Fruit fly (Drosophila melanogaster) whole organism, embryonic: Measurements from ENCODE around the gene CG33703.

ENCODE experiments used
- CG10654 ChIP-seq: fragments of 200-800 bp; sonication (Bioruptor generic); optimal IDR thresholded peaks from 2 replicates; lab custom pipeline; 2016; ENCODE audit warnings: missing biosample characterization, missing genetic modification characterization
- CG12769 ChIP-seq: fragments of 200-800 bp; sonication (Bioruptor generic); optimal IDR thresholded peaks from 2 replicates; lab custom pipeline; 2019; ENCODE audit warnings: missing biosample characterization, mild to moderate bottlenecking, missing genetic modification characterization, moderate library complexity
- CG13894 ChIP-seq: fragments of 200-800 bp; sonication (Bioruptor generic); optimal IDR thresholded peaks from 3 replicates; lab custom pipeline; 2018; ENCODE audit warnings: missing biosample characterization, mild to moderate bottlenecking, missing genetic modification characterization, moderate library complexity
- CG1529 ChIP-seq: fragments of 200-800 bp; sonication (Bioruptor generic); optimal IDR thresholded peaks from 3 replicates; lab custom pipeline; 2018; ENCODE audit warnings: missing biosample characterization, missing genetic modification characterization
- CG17802 ChIP-seq: fragments of 200-800 bp; sonication (Bioruptor generic); optimal IDR thresholded peaks from 2 replicates; lab custom pipeline; 2018; ENCODE audit warnings: missing biosample characterization, mild to moderate bottlenecking, missing genetic modification characterization, moderate library complexity
- CG3407 ChIP-seq: fragments of 200-800 bp; sonication (Bioruptor generic); optimal IDR thresholded peaks from 2 replicates; lab custom pipeline; 2018; ENCODE audit warnings: missing biosample characterization, mild to moderate bottlenecking, missing genetic modification characterization
- CG3847 ChIP-seq: fragments of 200-800 bp; sonication (Bioruptor generic); IDR thresholded peaks from 2 replicates; pipeline ENCODE4 v1.3.6; 2022; ENCODE audit warnings: missing biosample characterization, missing genetic modification characterization
- CG4328 ChIP-seq: fragments of 200-800 bp; sonication (Bioruptor generic); optimal IDR thresholded peaks from 3 replicates; lab custom pipeline; 2017; ENCODE audit warnings: missing biosample characterization, missing genetic modification reagents, missing genetic modification characterization
- CG6813 ChIP-seq: fragments of 200-800 bp; sonication (Bioruptor generic); optimal IDR thresholded peaks from 2 replicates; lab custom pipeline; 2017; ENCODE audit warnings: missing biosample characterization, missing genetic modification characterization, mild to moderate bottlenecking, moderate library complexity, missing genetic modification reagents
- CG6854 ChIP-seq: fragments of 200-800 bp; sonication (Bioruptor generic); optimal IDR thresholded peaks from 3 replicates; lab custom pipeline; 2017; ENCODE audit warnings: missing biosample characterization, mild to moderate bottlenecking, missing genetic modification characterization
- CG7745 ChIP-seq: fragments of 200-800 bp; sonication (Bioruptor generic); optimal IDR thresholded peaks from 2 replicates; lab custom pipeline; 2018; ENCODE audit warnings: missing biosample characterization, mild to moderate bottlenecking, missing genetic modification characterization, moderate library complexity
- CG8359 ChIP-seq: fragments of 200-800 bp; sonication (Bioruptor generic); optimal IDR thresholded peaks from 2 replicates; lab custom pipeline; 2017; ENCODE audit warnings: missing biosample characterization, mild to moderate bottlenecking, missing genetic modification characterization, borderline replicate concordance
- CG9609 ChIP-seq: fragments of 200-800 bp; sonication (Bioruptor generic); optimal IDR thresholded peaks from 3 replicates; lab custom pipeline; 2016; ENCODE audit warnings: missing biosample characterization, missing genetic modification characterization
- CoRest ChIP-seq: fragments of 200-800 bp; sonication (Bioruptor generic); optimal IDR thresholded peaks from 3 replicates; lab custom pipeline; 2018; ENCODE audit warnings: missing biosample characterization, mild to moderate bottlenecking, missing genetic modification characterization, moderate library complexity
- CrebB ChIP-seq: fragments of 200-800 bp; sonication (Bioruptor generic); optimal IDR thresholded peaks from 3 replicates; lab custom pipeline; 2018; ENCODE audit warnings: missing biosample characterization, mild to moderate bottlenecking, missing genetic modification characterization
- D ChIP-seq, 2 experiments: fragments of 200-800 bp in 1 of 2; fragments of >200 bp in 1 of 2; sonication (Bioruptor generic) in 1 of 2; optimal IDR thresholded peaks; 2 replicates in 1 of 2; 3 replicates in 1 of 2; lab custom pipeline; 2017; ENCODE audit warnings: mild to moderate bottlenecking in 1 of 2, missing biosample characterization in 1 of 2, missing genetic modification characterization in 1 of 2, missing genetic modification reagents in 1 of 2
- Dbx ChIP-seq: fragments of 200-800 bp; sonication (Bioruptor generic); IDR thresholded peaks from 3 replicates; pipeline ENCODE4 v1.3.6; 2022; ENCODE audit warnings: missing biosample characterization, missing genetic modification characterization
- Dll ChIP-seq: fragments of 200-800 bp; sonication (Bioruptor generic); IDR thresholded peaks from 4 replicates; pipeline ENCODE4 v1.3.6; 2022; ENCODE audit warnings: missing biosample characterization, missing genetic modification characterization; ENCODE audit not compliant: partially characterized antibody
- Eip74EF ChIP-seq, 2 experiments: fragments of 200-800 bp in 1 of 2; fragments of >200 bp in 1 of 2; sonication (Bioruptor generic) in 1 of 2; optimal IDR thresholded peaks; 2 replicates each; lab custom pipeline; 2017 to 2019; ENCODE audit warnings: missing biosample characterization in 2 of 2, missing genetic modification characterization in 2 of 2, mild to moderate bottlenecking in 1 of 2, moderate library complexity in 1 of 2
- Hsf ChIP-seq: fragments of 200-800 bp; sonication (Bioruptor generic); optimal IDR thresholded peaks from 3 replicates; lab custom pipeline; 2016; ENCODE audit warnings: missing biosample characterization, missing genetic modification characterization
- Jarid2 ChIP-seq: fragments of 200-800 bp; sonication (Bioruptor generic); optimal IDR thresholded peaks from 3 replicates; lab custom pipeline; 2017; ENCODE audit warnings: mild to moderate bottlenecking, missing biosample characterization, missing genetic modification reagents, missing genetic modification characterization
- Lim3 ChIP-seq: fragments of 200-800 bp; sonication (Bioruptor generic); IDR thresholded peaks from 2 replicates; pipeline ENCODE4 v1.3.6; 2022; ENCODE audit warnings: missing biosample characterization, missing genetic modification characterization
- MBD-R2 ChIP-seq: fragments of 200-800 bp; sonication (Bioruptor generic); IDR thresholded peaks from 2 replicates; pipeline ENCODE4 v1.3.6; 2022; ENCODE audit warnings: missing biosample characterization, missing genetic modification characterization
- Nf-YB ChIP-seq: fragments of 200-800 bp; sonication (Bioruptor generic); optimal IDR thresholded peaks from 3 replicates; lab custom pipeline; 2019; ENCODE audit warnings: missing biosample characterization, mild to moderate bottlenecking, missing genetic modification characterization, moderate library complexity
- Nf-YC ChIP-seq: fragments of 200-800 bp; optimal IDR thresholded peaks from 3 replicates; lab custom pipeline; 2019; ENCODE audit warnings: missing biosample characterization, mild to moderate bottlenecking, missing genetic modification characterization, moderate library complexity
- Side ChIP-seq: fragments of 200-800 bp; sonication (Bioruptor generic); optimal IDR thresholded peaks from 2 replicates; lab custom pipeline; 2016; ENCODE audit warnings: missing biosample characterization, missing genetic modification characterization
- Ssrp ChIP-seq: fragments of 200-800 bp; sonication (Bioruptor generic); optimal IDR thresholded peaks from 2 replicates; lab custom pipeline; 2018; ENCODE audit warnings: missing biosample characterization, mild to moderate bottlenecking, missing genetic modification characterization, moderate library complexity
- abd-A ChIP-seq: fragments of 200-800 bp; sonication (Bioruptor generic); optimal IDR thresholded peaks from 3 replicates; lab custom pipeline; 2019; ENCODE audit warnings: missing biosample characterization, mild to moderate bottlenecking, missing genetic modification characterization, moderate library complexity
- bowl ChIP-seq: fragments of 200-800 bp; sonication (Bioruptor generic); IDR thresholded peaks from 2 replicates; pipeline ENCODE4 v1.3.6; 2022; ENCODE audit warnings: missing biosample characterization, missing genetic modification characterization
- cg ChIP-seq: fragments of 200-800 bp; sonication (Bioruptor generic); optimal IDR thresholded peaks from 3 replicates; lab custom pipeline; 2019; ENCODE audit warnings: missing biosample characterization, mild to moderate bottlenecking, missing genetic modification characterization, moderate library complexity
- chn ChIP-seq: fragments of 200-800 bp; sonication (Bioruptor generic); optimal IDR thresholded peaks from 2 replicates; lab custom pipeline; 2016; ENCODE audit warnings: missing biosample characterization, missing genetic modification characterization
- crol ChIP-seq: fragments of 200-800 bp; sonication (Bioruptor generic); IDR thresholded peaks from 2 replicates; pipeline ENCODE4 v1.3.6; 2022; ENCODE audit warnings: missing biosample characterization, missing genetic modification characterization
- danr ChIP-seq: fragments of 200-800 bp; sonication (Bioruptor generic); IDR thresholded peaks from 2 replicates; pipeline ENCODE4 v1.3.6; 2022; ENCODE audit warnings: missing biosample characterization, missing genetic modification characterization
- dati ChIP-seq: fragments of 200-800 bp; sonication (Bioruptor generic); IDR thresholded peaks from 2 replicates; pipeline ENCODE4 v1.3.6; 2022; ENCODE audit warnings: missing biosample characterization, missing genetic modification characterization
- ftz-f1 ChIP-seq: fragments of 200-800 bp; sonication (Bioruptor generic); optimal IDR thresholded peaks from 2 replicates; lab custom pipeline; 2016; ENCODE audit warnings: missing biosample characterization, missing genetic modification characterization
- kni ChIP-seq: fragments of 200-800 bp; sonication (Bioruptor generic); optimal IDR thresholded peaks from 3 replicates; lab custom pipeline; 2017; ENCODE audit warnings: mild to moderate bottlenecking, missing biosample characterization, missing genetic modification reagents, missing genetic modification characterization
- lab ChIP-seq: fragments of 200-800 bp; sonication (Bioruptor generic); optimal IDR thresholded peaks from 3 replicates; lab custom pipeline; 2017; ENCODE audit warnings: missing biosample characterization, missing genetic modification characterization, mild to moderate bottlenecking, moderate library complexity, missing genetic modification reagents
- mirr ChIP-seq: fragments of 200-800 bp; sonication (Bioruptor generic); optimal IDR thresholded peaks from 3 replicates; lab custom pipeline; 2018; ENCODE audit warnings: missing biosample characterization, mild to moderate bottlenecking, missing genetic modification characterization
- oc ChIP-seq: fragments of 200-800 bp; sonication (Bioruptor generic); optimal IDR thresholded peaks from 2 replicates; lab custom pipeline; 2018; ENCODE audit warnings: missing biosample characterization, mild to moderate bottlenecking, missing genetic modification characterization, moderate library complexity
- onecut ChIP-seq: fragments of 200-800 bp; sonication (Bioruptor generic); IDR thresholded peaks from 2 replicates; pipeline ENCODE4 v1.3.6; 2022; ENCODE audit warnings: missing biosample characterization, missing genetic modification characterization
- pan ChIP-seq, 4 experiments: fragments of >200 bp in 3 of 4; fragments of 200-800 bp in 1 of 4; sonication (Bioruptor generic) in 1 of 4; optimal IDR thresholded peaks in 3 of 4; IDR thresholded peaks in 1 of 4; 2 replicates each; pipeline versions ENCODE4 v1.3.6 to Lab custom; 2017 to 2022; ENCODE audit warnings: missing biosample characterization in 2 of 4, missing genetic modification characterization in 2 of 4, mixed read lengths in 1 of 4
- pros ChIP-seq: fragments of 200-800 bp; sonication (Bioruptor generic); optimal IDR thresholded peaks from 3 replicates; lab custom pipeline; 2019; ENCODE audit warnings: missing biosample characterization, mild to moderate bottlenecking, missing genetic modification characterization, moderate library complexity
- sd ChIP-seq: fragments of 200-800 bp; sonication (Bioruptor generic); optimal IDR thresholded peaks from 3 replicates; lab custom pipeline; 2018; ENCODE audit warnings: missing biosample characterization, mild to moderate bottlenecking, missing genetic modification characterization, moderate library complexity
- tap ChIP-seq: fragments of 200-800 bp; optimal IDR thresholded peaks from 3 replicates; lab custom pipeline; 2019; ENCODE audit warnings: missing biosample characterization, mild to moderate bottlenecking, missing genetic modification characterization, moderate library complexity
- yki ChIP-seq: fragments of >200 bp; optimal IDR thresholded peaks from 3 replicates; lab custom pipeline; 2018
- z ChIP-seq: fragments of 200-800 bp; sonication (Bioruptor generic); IDR thresholded peaks from 3 replicates; pipeline ENCODE4 v1.3.6; 2022; ENCODE audit warnings: missing biosample characterization, missing genetic modification characterization
- zfh1 ChIP-seq: fragments of 200-800 bp; sonication (Bioruptor generic); IDR thresholded peaks from 3 replicates; pipeline ENCODE4 v1.3.6; 2022; ENCODE audit warnings: missing biosample characterization, missing genetic modification characterization
- zfh2 ChIP-seq: fragments of 200-800 bp; sonication (Bioruptor generic); optimal IDR thresholded peaks from 2 replicates; lab custom pipeline; 2016; ENCODE audit warnings: missing biosample characterization, missing genetic modification characterization

CG33703 gene

dm6 chr3L:9465652-9466244 lies 46.7 kb downstream of the CG33703 start (continued):
- TF ChIP-seq Jarid2: peak; percentile 13
- TF ChIP-seq pan (optimal IDR thresholded peaks at IDR 0.05; lab: Kevin White, UChicago): no peak
- TF ChIP-seq pan (GFP tag; optimal IDR thresholded peaks at IDR 0.05 in 1 of 2, IDR thresholded peaks at IDR 0.05 in 1 of 2): no peak
- no peak for TF ChIP-seq bowl (GFP tag; lab: Robert Waterston, UW)
- TF ChIP-seq Eip74EF (GFP tag; optimal IDR thresholded peaks at IDR 0.05; lab: Kevin White, UChicago): no peak
- TF ChIP-seq CG13894 (tag; lab: Kevin White, UChicago): peak; percentile 49
- TF ChIP-seq CG8359 (GFP tag; lab: Kevin White, UChicago): no peak
- peak; percentile 1 for TF ChIP-seq Side (GFP tag; lab: Kevin White, UChicago)
- peak; percentile 6 for TF ChIP-seq oc
- peak; percentile 51 for TF ChIP-seq sd (tag; lab: Kevin White, UChicago)
- TF ChIP-seq CG6813 (GFP tag; lab: Kevin White, UChicago): no peak
- TF ChIP-seq CG1529 (GFP tag; lab: Kevin White, UChicago): no peak
- TF ChIP-seq onecut: peak; percentile 15; the same call in 1 of the 2 replicates
- no peak for TF ChIP-seq ftz-f1
- TF ChIP-seq mirr (GFP tag; lab: Kevin White, UChicago): peak; percentile 70
- TF ChIP-seq Lim3 (GFP tag; lab: Robert Waterston, UW): no peak
- no peak for TF ChIP-seq CG6854 (GFP tag; lab: Kevin White, UChicago)
- no peak for TF ChIP-seq danr (GFP tag; lab: Robert Waterston, UW)
- TF ChIP-seq zfh1 (GFP tag; lab: Robert Waterston, UW): no peak
- peak; percentile 91 for TF ChIP-seq crol (GFP tag; lab: Robert Waterston, UW)
- no peak for TF ChIP-seq Dll (GFP tag; lab: Robert Waterston, UW)
- TF ChIP-seq yki: peak; percentile 49
- no peak for TF ChIP-seq CoRest (tag; lab: Kevin White, UChicago)
- no peak for TF ChIP-seq Hsf (GFP tag; lab: Kevin White, UChicago)
- no peak for TF ChIP-seq CG3407 (GFP tag; lab: Kevin White, UChicago)
- 0 out of 2 replicates have a peak, but pooled peaks have one; percentile 17 for TF ChIP-seq CG3847 (GFP tag; lab: Robert Waterston, UW)
- TF ChIP-seq dati (GFP tag; lab: Robert Waterston, UW): no peak
- TF ChIP-seq Dbx (GFP tag; lab: Robert Waterston, UW): 0 out of 3 replicates have a peak, but pooled peaks have one; percentile 16
- no peak for TF ChIP-seq tap (tag; lab: Kevin White, UChicago)
- no peak for TF ChIP-seq CG7745 (tag; lab: Kevin White, UChicago)
- TF ChIP-seq CG12769 (tag; lab: Kevin White, UChicago): peak; percentile 30
- TF ChIP-seq D (optimal IDR thresholded peaks at IDR 0.05; lab: Kevin White, UChicago): no peak
- TF ChIP-seq D (GFP tag; optimal IDR thresholded peaks at IDR 0.05; lab: Kevin White, UChicago): no peak
- TF ChIP-seq z (GFP tag; lab: Robert Waterston, UW): 0 out of 3 replicates have a peak, but pooled peaks have one; percentile 16
- peak; percentile 48 for TF ChIP-seq pros (GFP tag; lab: Kevin White, UChicago)
- peak; percentile 22 for TF ChIP-seq CrebB (tag; lab: Kevin White, UChicago)
- peak; percentile 22 for TF ChIP-seq Nf-YC (tag; lab: Kevin White, UChicago)
- peak; percentile 99 for TF ChIP-seq abd-A (tag; lab: Kevin White, UChicago)
- no peak for TF ChIP-seq CG9609 (GFP tag; lab: Kevin White, UChicago)
- TF ChIP-seq Nf-YB (GFP tag; lab: Kevin White, UChicago): no peak
- TF ChIP-seq CG4328 (GFP tag; lab: Kevin White, UChicago): peak; percentile 38
- no peak for TF ChIP-seq zfh2 (GFP tag; lab: Kevin White, UChicago)
- peak; percentile 88 for TF ChIP-seq cg (GFP tag; lab: Kevin White, UChicago)
- peak; percentile 28 for TF ChIP-seq chn
- peak; percentile 9 for TF ChIP-seq lab (GFP tag; lab: Kevin White, UChicago)
- peak; percentile 71 for TF ChIP-seq kni (GFP tag; lab: Kevin White, UChicago)
- no peak for TF ChIP-seq CG17802 (tag; lab: Kevin White, UChicago)
- no peak for TF ChIP-seq CG10654 (GFP tag; lab: Kevin White, UChicago)
- no peak for TF ChIP-seq Ssrp (tag; lab: Kevin White, UChicago)
- no peak; the same call in 1 of the 2 replicates for TF ChIP-seq MBD-R2 (GFP tag; lab: Robert Waterston, UW)
